Fruit fly (Drosophila melanogaster) whole organism, adult: Measurements from ENCODE around the gene Pdi.
A peak's percentile ranks its signal among the peaks of the same experiment; 100 is the strongest.

ENCODE experiments used
- CG14711 ChIP-seq: fragments of 200-800 bp; sonication (Bioruptor generic); optimal IDR thresholded peaks from 2 replicates; lab custom pipeline; 2018; ENCODE audit warnings: missing biosample characterization, mild to moderate bottlenecking, missing genetic modification characterization, moderate library complexity
- kay ChIP-seq: fragments of 200-800 bp; sonication (Bioruptor generic); peaks from one replicate; lab custom pipeline; 2016; ENCODE audit warnings: missing biosample characterization, missing genetic modification characterization, borderline replicate concordance
- ovo ChIP-seq: fragments of 200-800 bp; sonication (Bioruptor generic); optimal IDR thresholded peaks from 2 replicates; lab custom pipeline; 2016; ENCODE audit warnings: missing biosample characterization, missing genetic modification characterization

DNA sequence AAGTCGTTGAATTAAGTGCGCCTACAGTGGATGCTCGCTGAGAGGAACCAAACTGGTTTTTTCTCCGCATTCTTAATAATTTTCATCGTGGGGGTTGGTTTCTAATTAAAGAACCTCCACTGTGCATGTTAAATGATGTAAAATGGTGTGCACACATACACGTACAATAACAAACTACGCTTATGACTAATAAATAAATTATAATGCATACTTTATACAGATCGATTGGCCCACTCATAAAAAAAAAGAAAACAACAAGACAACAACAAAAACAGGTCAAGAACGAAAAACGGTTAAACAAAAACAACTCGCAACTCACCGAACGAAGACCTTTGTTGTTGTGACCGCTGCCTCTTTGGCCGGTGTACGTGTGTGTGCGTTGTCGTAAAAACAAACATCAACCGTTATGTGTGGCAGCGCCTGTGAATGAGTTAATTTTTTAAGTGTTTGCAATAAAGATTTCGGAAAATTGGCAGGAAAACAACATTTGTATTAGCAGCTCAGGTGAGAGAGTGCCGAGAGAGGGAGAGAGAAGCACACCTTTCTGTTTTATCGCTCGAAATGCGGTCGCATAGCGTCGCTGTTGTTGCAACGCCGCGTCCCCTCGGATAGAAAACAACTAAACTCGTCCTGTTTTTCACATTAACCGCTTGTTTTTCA is 48.6 kb downstream of the Pdi start:
- TF ChIP-seq CG14711 (tag; lab: Kevin White, UChicago) (no peak), ovo (peak; percentile 65), kay (GFP tag; lab: Kevin White, UChicago) (peak; percentile 44)
